Fruit fly (Drosophila melanogaster) whole organism, embryonic: ENCODE data around the gene mAChR-C.

ENCODE experiments used
- BtbVII ChIP-seq: fragments of 200-800 bp; sonication (Bioruptor generic); optimal IDR thresholded peaks from 3 replicates; lab custom pipeline; 2017; ENCODE audit warnings: missing biosample characterization, mild to moderate bottlenecking, missing genetic modification characterization
- CG10147 ChIP-seq: fragments of 200-800 bp; sonication (Bioruptor generic); optimal IDR thresholded peaks from 2 replicates; lab custom pipeline; 2019; ENCODE audit warnings: missing biosample characterization, mild to moderate bottlenecking, missing genetic modification characterization, moderate library complexity
- CG10366 ChIP-seq: fragments of 200-800 bp; sonication (Bioruptor generic); IDR thresholded peaks from 2 replicates; pipeline ENCODE4 v1.3.6; 2022; ENCODE audit warnings: missing biosample characterization, missing genetic modification characterization
- CG11695 ChIP-seq: fragments of 200-800 bp; sonication (Bioruptor generic); IDR thresholded peaks from 3 replicates; pipeline ENCODE4 v1.3.6; 2022; ENCODE audit warnings: missing biosample characterization, missing genetic modification characterization
- CG12071 ChIP-seq: fragments of 200-800 bp; sonication (Bioruptor generic); optimal IDR thresholded peaks from 3 replicates; lab custom pipeline; 2018; ENCODE audit warnings: missing biosample characterization, mild to moderate bottlenecking, missing genetic modification characterization
- CG12104 ChIP-seq: fragments of 200-800 bp; sonication (Bioruptor generic); optimal IDR thresholded peaks from 3 replicates; lab custom pipeline; 2016; ENCODE audit warnings: missing biosample characterization, missing genetic modification characterization
- CG12219 ChIP-seq: fragments of 200-800 bp; sonication (Bioruptor generic); optimal IDR thresholded peaks from 3 replicates; lab custom pipeline; 2018; ENCODE audit warnings: missing biosample characterization, mild to moderate bottlenecking, missing genetic modification characterization
- CG12744 ChIP-seq: fragments of 200-800 bp; sonication (Bioruptor generic); optimal IDR thresholded peaks from 2 replicates; lab custom pipeline; 2016; ENCODE audit warnings: missing biosample characterization, missing genetic modification characterization
- CG1529 ChIP-seq: fragments of 200-800 bp; sonication (Bioruptor generic); optimal IDR thresholded peaks from 3 replicates; lab custom pipeline; 2018; ENCODE audit warnings: missing biosample characterization, missing genetic modification characterization
- CG1602 ChIP-seq: fragments of 200-800 bp; sonication (Bioruptor generic); optimal IDR thresholded peaks from 3 replicates; lab custom pipeline; 2016; ENCODE audit warnings: missing biosample characterization, missing genetic modification characterization
- CG17568 ChIP-seq: fragments of 200-800 bp; sonication (Bioruptor generic); optimal IDR thresholded peaks from 2 replicates; lab custom pipeline; 2018; ENCODE audit warnings: missing biosample characterization, mild to moderate bottlenecking, missing genetic modification characterization, moderate library complexity
- CG1792 ChIP-seq: fragments of 200-800 bp; sonication (Bioruptor generic); optimal IDR thresholded peaks from 2 replicates; lab custom pipeline; 2016; ENCODE audit warnings: missing biosample characterization, missing genetic modification characterization
- CG18262 ChIP-seq: fragments of 200-800 bp; optimal IDR thresholded peaks from 3 replicates; lab custom pipeline; 2019; ENCODE audit warnings: missing biosample characterization, mild to moderate bottlenecking, missing genetic modification characterization, moderate library complexity
- CG2199 ChIP-seq: fragments of 200-800 bp; sonication (Bioruptor generic); IDR thresholded peaks from 3 replicates; pipeline ENCODE4 v1.3.6; 2022; ENCODE audit warnings: missing biosample characterization, missing genetic modification characterization
- CG32532 ChIP-seq: fragments of 200-800 bp; sonication (Bioruptor generic); IDR thresholded peaks from 2 replicates; pipeline ENCODE4 v1.3.6; 2022; ENCODE audit warnings: missing biosample characterization, missing genetic modification characterization
- CG32772 ChIP-seq: fragments of 200-800 bp; sonication (Bioruptor generic); IDR thresholded peaks from 2 replicates; pipeline ENCODE4 v1.3.6; 2022; ENCODE audit warnings: missing biosample characterization, missing genetic modification characterization
- CG33557 ChIP-seq: fragments of 200-800 bp; sonication (Bioruptor generic); optimal IDR thresholded peaks from 2 replicates; lab custom pipeline; 2019; ENCODE audit warnings: missing biosample characterization, mild to moderate bottlenecking, missing genetic modification characterization, moderate library complexity
- CG3726 ChIP-seq: fragments of 200-800 bp; sonication (Bioruptor generic); IDR thresholded peaks from 3 replicates; pipeline ENCODE4, ENCODE4 v1.3.6; 2022; ENCODE audit warnings: missing biosample characterization, missing genetic modification characterization
- CG4854 ChIP-seq: fragments of 200-800 bp; sonication (Bioruptor generic); optimal IDR thresholded peaks from 2 replicates; lab custom pipeline; 2016; ENCODE audit warnings: missing biosample characterization, missing genetic modification characterization, inconsistent platforms
- CG9609 ChIP-seq: fragments of 200-800 bp; sonication (Bioruptor generic); optimal IDR thresholded peaks from 3 replicates; lab custom pipeline; 2016; ENCODE audit warnings: missing biosample characterization, missing genetic modification characterization
- CG9817 ChIP-seq: fragments of 200-800 bp; sonication (Bioruptor generic); optimal IDR thresholded peaks from 2 replicates; lab custom pipeline; 2018; ENCODE audit warnings: missing biosample characterization, mild to moderate bottlenecking, missing genetic modification characterization, moderate library complexity
- CHES-1-like ChIP-seq: fragments of 200-800 bp; sonication (Bioruptor generic); optimal IDR thresholded peaks from 2 replicates; lab custom pipeline; 2016; ENCODE audit warnings: missing biosample characterization, missing genetic modification characterization
- CkIIα-i1 ChIP-seq: fragments of 200-800 bp; sonication (Bioruptor generic); IDR thresholded peaks from 2 replicates; pipeline ENCODE4 v1.3.6; 2022; ENCODE audit warnings: missing biosample characterization, missing genetic modification characterization
- Dref ChIP-seq: fragments of 200-800 bp; sonication (Bioruptor generic); IDR thresholded peaks from 2 replicates; pipeline ENCODE4 v1.3.6; 2022; ENCODE audit warnings: missing biosample characterization, missing genetic modification characterization
- Drgx ChIP-seq: fragments of 200-800 bp; sonication (Bioruptor generic); IDR thresholded peaks from 2 replicates; pipeline ENCODE4 v1.3.6; 2022; ENCODE audit warnings: missing biosample characterization, missing genetic modification characterization
- Eip74EF ChIP-seq, 2 experiments: fragments of 200-800 bp in 1 of 2; fragments of >200 bp in 1 of 2; sonication (Bioruptor generic) in 1 of 2; optimal IDR thresholded peaks; 2 replicates each; lab custom pipeline; 2017 to 2019; ENCODE audit warnings: missing biosample characterization in 2 of 2, missing genetic modification characterization in 2 of 2, mild to moderate bottlenecking in 1 of 2, moderate library complexity in 1 of 2
- Gug ChIP-seq: fragments of 200-800 bp; sonication (Bioruptor generic); IDR thresholded peaks from 4 replicates; pipeline ENCODE4 v1.3.6; 2022; ENCODE audit warnings: missing biosample characterization, missing genetic modification characterization
- HLH3B ChIP-seq: fragments of 200-800 bp; sonication (Bioruptor generic); IDR thresholded peaks from 2 replicates; pipeline ENCODE4 v1.3.6; 2022; ENCODE audit warnings: missing biosample characterization, missing genetic modification characterization
- Hr39 ChIP-seq: fragments of >200 bp; optimal IDR thresholded peaks from 2 replicates; lab custom pipeline; 2017
- Kr ChIP-seq: fragments of 200-800 bp; sonication (Bioruptor generic); optimal IDR thresholded peaks from 2 replicates; lab custom pipeline; 2017; ENCODE audit warnings: missing biosample characterization, mild to moderate bottlenecking, missing genetic modification characterization
- MTF-1 ChIP-seq: fragments of 200-800 bp; sonication (Bioruptor generic); optimal IDR thresholded peaks from 2 replicates; lab custom pipeline; 2018; ENCODE audit warnings: missing biosample characterization, mild to moderate bottlenecking, missing genetic modification characterization, borderline replicate concordance
- Max ChIP-seq: fragments of 200-800 bp; sonication (Bioruptor generic); optimal IDR thresholded peaks from 2 replicates; lab custom pipeline; 2016; ENCODE audit warnings: missing biosample characterization, mild to moderate bottlenecking, missing genetic modification characterization
- Oli ChIP-seq: fragments of 200-800 bp; sonication (Bioruptor generic); optimal IDR thresholded peaks from 2 replicates; lab custom pipeline; 2018; ENCODE audit warnings: missing biosample characterization, mild to moderate bottlenecking, missing genetic modification characterization, moderate library complexity
- TFAM ChIP-seq: fragments of 200-800 bp; sonication (Bioruptor generic); optimal IDR thresholded peaks from 2 replicates; lab custom pipeline; 2017; ENCODE audit warnings: missing biosample characterization, missing genetic modification characterization, inconsistent platforms
- Usf ChIP-seq: fragments of 200-800 bp; sonication (Bioruptor generic); optimal IDR thresholded peaks from 2 replicates; lab custom pipeline; 2017; ENCODE audit warnings: missing genotype, missing biosample characterization, missing genetic modification characterization
- YL-1 ChIP-seq: fragments of 200-800 bp; sonication (Bioruptor generic); optimal IDR thresholded peaks from 3 replicates; lab custom pipeline; 2017; ENCODE audit warnings: missing biosample characterization, mild to moderate bottlenecking, missing genetic modification characterization
- bcd ChIP-seq: fragments of 200-800 bp; sonication (Bioruptor generic); optimal IDR thresholded peaks from 2 replicates; lab custom pipeline; 2017; ENCODE audit warnings: missing biosample characterization, mild to moderate bottlenecking, missing genetic modification characterization
- fd102C ChIP-seq: fragments of 200-800 bp; sonication (Bioruptor generic); optimal IDR thresholded peaks from 2 replicates; lab custom pipeline; 2018; ENCODE audit warnings: missing biosample characterization, mild to moderate bottlenecking, missing genetic modification characterization, moderate library complexity
- gsb-n ChIP-seq: fragments of 200-800 bp; sonication (Bioruptor generic); optimal IDR thresholded peaks from 3 replicates; lab custom pipeline; 2018; ENCODE audit warnings: missing biosample characterization, mild to moderate bottlenecking, missing genetic modification characterization
- hth ChIP-seq: fragments of >200 bp; optimal IDR thresholded peaks from 2 replicates; lab custom pipeline; 2017; ENCODE audit warnings: inconsistent platforms
- lbe ChIP-seq: fragments of 200-800 bp; sonication (Bioruptor generic); optimal IDR thresholded peaks from 2 replicates; lab custom pipeline; 2016; ENCODE audit warnings: missing biosample characterization, mild to moderate bottlenecking, missing genetic modification characterization
- nerfin-1 ChIP-seq: fragments of 200-800 bp; sonication (Bioruptor generic); optimal IDR thresholded peaks from 3 replicates; lab custom pipeline; 2019; ENCODE audit warnings: missing biosample characterization, mild to moderate bottlenecking, missing genetic modification characterization, moderate library complexity
- pb ChIP-seq: fragments of 200-800 bp; sonication (Bioruptor generic); optimal IDR thresholded peaks from 3 replicates; lab custom pipeline; 2016; ENCODE audit warnings: missing biosample characterization, missing genetic modification characterization
- salm ChIP-seq: fragments of 200-800 bp; sonication (Bioruptor generic); optimal IDR thresholded peaks from 2 replicates; lab custom pipeline; 2018; ENCODE audit warnings: missing biosample characterization, mild to moderate bottlenecking, missing genetic modification characterization
- scrt ChIP-seq: fragments of 200-800 bp; sonication (Bioruptor generic); optimal IDR thresholded peaks from 2 replicates; lab custom pipeline; 2018; ENCODE audit warnings: missing biosample characterization, mild to moderate bottlenecking, missing genetic modification characterization, moderate library complexity
- sisA ChIP-seq: fragments of 200-800 bp; sonication (Bioruptor generic); IDR thresholded peaks from 2 replicates; pipeline ENCODE4 v1.3.6; 2022; ENCODE audit warnings: missing biosample characterization, missing genetic modification characterization
- sqz ChIP-seq: fragments of 200-800 bp; sonication (Bioruptor generic); optimal IDR thresholded peaks from 3 replicates; lab custom pipeline; 2018; ENCODE audit warnings: missing biosample characterization, mild to moderate bottlenecking, missing genetic modification characterization
- twi ChIP-seq: fragments of 200-800 bp; optimal IDR thresholded peaks from 2 replicates; lab custom pipeline; 2019; ENCODE audit warnings: missing biosample characterization, mild to moderate bottlenecking, missing genetic modification characterization, moderate library complexity
- zen ChIP-seq: fragments of 200-800 bp; sonication (Bioruptor generic); optimal IDR thresholded peaks from 3 replicates; lab custom pipeline; 2018; ENCODE audit warnings: missing biosample characterization, mild to moderate bottlenecking, missing genetic modification characterization, moderate library complexity
- zfh1 ChIP-seq: fragments of 200-800 bp; sonication (Bioruptor generic); IDR thresholded peaks from 3 replicates; pipeline ENCODE4 v1.3.6; 2022; ENCODE audit warnings: missing biosample characterization, missing genetic modification characterization

mAChR-C gene

DNA sequence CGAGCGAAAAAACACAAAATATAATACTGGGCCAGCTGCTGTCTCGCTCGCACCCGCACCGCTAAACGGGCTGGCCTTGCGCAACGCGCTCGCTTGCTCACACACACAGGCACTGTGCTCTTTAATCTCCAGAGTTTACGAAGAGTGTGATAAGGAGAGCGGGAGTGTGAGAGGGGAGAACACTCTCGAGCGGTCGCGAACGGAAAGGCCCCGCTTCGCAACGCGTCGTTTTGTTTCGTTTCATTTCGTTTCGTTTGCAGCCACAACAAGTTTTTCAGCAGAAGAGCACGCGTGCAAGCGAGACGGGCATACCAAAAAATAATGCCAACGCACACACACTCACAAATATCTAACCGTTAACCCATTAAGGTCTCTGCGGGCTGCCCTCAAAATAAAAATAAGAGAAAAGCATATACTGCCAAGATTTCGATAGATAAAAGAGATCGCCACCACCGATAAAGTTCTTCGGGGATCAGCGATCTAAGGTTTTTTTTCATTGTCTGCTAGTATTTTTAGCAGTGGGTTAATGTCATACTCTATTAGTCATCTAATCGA, 29.1 kb upstream of the mAChR-C start (continued):
- TF ChIP-seq CG1792 (GFP tag; lab: Kevin White, UChicago) (no peak), CG17568 (GFP tag; lab: Kevin White, UChicago) (no peak), Gug (peak; percentile 74; the same call in 3 of the 4 replicates), lbe (GFP tag; lab: Kevin White, UChicago) (peak; percentile 36), Usf (peak; percentile 42), CG1529 (GFP tag; lab: Kevin White, UChicago) (no peak), Max (GFP tag; lab: Kevin White, UChicago) (no peak), CG4854 (no peak), CG18262 (tag; lab: Kevin White, UChicago) (peak; percentile 69), twi (tag; lab: Kevin White, UChicago) (peak; percentile 5), CG11695 (GFP tag; lab: Robert Waterston, UW) (peak; percentile 63; the same call in 2 of the 3 replicates), YL-1 (GFP tag; lab: Kevin White, UChicago) (peak; percentile 8), CG10366 (GFP tag; lab: Robert Waterston, UW) (peak; percentile 64; the same call in 1 of the 2 replicates), Drgx (GFP tag; lab: Robert Waterston, UW) (peak; percentile 84), nerfin-1 (tag; lab: Kevin White, UChicago) (no peak), bcd (GFP tag; lab: Kevin White, UChicago) (peak; percentile 52), CG32532 (GFP tag; lab: Robert Waterston, UW) (peak; percentile 80), MTF-1 (GFP tag; lab: Kevin White, UChicago) (no peak), Hr39 (lab: Kevin White, UChicago) (no peak), CG32772 (GFP tag; lab: Robert Waterston, UW) (peak; percentile 66), salm (tag; lab: Kevin White, UChicago) (no peak), CG12071 (peak; percentile 6), CG9609 (GFP tag; lab: Kevin White, UChicago) (peak; percentile 52), Kr (GFP tag; lab: Kevin White, UChicago) (peak; percentile 81), BtbVII (GFP tag; lab: Kevin White, UChicago) (peak; percentile 18), CG3726 (GFP tag; lab: Robert Waterston, UW) (no peak), hth (lab: Kevin White, UChicago) (no peak), sisA (GFP tag; lab: Robert Waterston, UW) (0 out of 2 replicates have a peak, but pooled peaks have one; percentile 30), pb (GFP tag; lab: Kevin White, UChicago) (peak; percentile 20), CHES-1-like (peak; percentile 29), zen (tag; lab: Kevin White, UChicago) (peak; percentile 77), CkIIα-i1 (GFP tag; lab: Robert Waterston, UW) (no peak), sqz (GFP tag; lab: Kevin White, UChicago) (peak; percentile 85), CG12104 (peak; percentile 40), CG1602 (GFP tag; lab: Kevin White, UChicago) (no peak), scrt (GFP tag; lab: Kevin White, UChicago) (peak; percentile 32)

DNA sequence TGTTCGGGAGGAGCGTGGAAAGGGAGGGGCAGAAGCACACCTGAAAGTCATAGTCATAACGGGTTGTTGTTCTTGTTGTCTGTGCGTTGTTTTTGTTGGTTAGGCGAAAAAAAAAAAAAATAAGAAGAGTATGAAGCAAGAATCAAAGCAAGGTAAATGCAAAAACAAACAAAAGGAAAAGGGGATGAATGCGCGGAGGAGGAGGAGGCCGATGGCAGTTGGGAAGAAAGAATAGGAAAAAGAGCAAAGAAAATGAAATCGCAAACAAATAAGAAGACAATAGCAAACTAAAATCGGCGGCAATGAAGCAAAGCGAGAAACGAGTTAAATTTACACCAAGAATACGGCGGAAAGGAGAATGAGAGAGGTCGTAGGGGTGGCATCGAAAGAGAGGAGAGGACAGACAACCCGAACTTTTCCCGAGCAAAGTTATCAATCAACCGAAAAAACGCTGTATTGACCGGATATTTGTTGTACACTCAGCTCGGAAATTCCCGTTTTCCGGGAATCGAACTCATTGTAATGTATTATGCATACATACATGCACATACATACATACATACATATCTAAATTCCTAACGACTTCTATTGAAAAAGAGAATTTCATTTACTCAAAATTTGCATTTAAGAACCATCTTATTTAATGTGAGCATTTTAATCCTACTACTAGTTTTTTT, 28.1 kb upstream of the mAChR-C start:
- TF ChIP-seq Dref (no peak), HLH3B (GFP tag; lab: Robert Waterston, UW) (no peak), fd102C (GFP tag; lab: Kevin White, UChicago) (no peak), CG9817 (tag; lab: Kevin White, UChicago) (no peak), CG12744 (GFP tag; lab: Kevin White, UChicago) (no peak), Eip74EF (GFP tag; optimal IDR thresholded peaks at IDR 0.05; lab: Kevin White, UChicago) (no peak), bcd (GFP tag; lab: Kevin White, UChicago) (peak; percentile 16), CG2199 (GFP tag; lab: Robert Waterston, UW) (0 out of 3 replicates have a peak, but pooled peaks have one; percentile 20), CG12219 (GFP tag; lab: Kevin White, UChicago) (peak; percentile 7), Oli (peak; percentile 51), CG33557 (GFP tag; lab: Kevin White, UChicago) (no peak), gsb-n (no peak), CG10147 (GFP tag; lab: Kevin White, UChicago) (no peak), TFAM (GFP tag; lab: Kevin White, UChicago) (no peak), zfh1 (peak; percentile 43; the same call in 1 of the 3 replicates)
